Fruit fly (Drosophila melanogaster): ENCODE measurements around the gene Anp.
A peak's percentile ranks its signal among the peaks of the same experiment; 100 is the strongest.

Anp gene

dm6 chr3R:30170671-30171667, 38.8 kb upstream of the Anp start, which contains the start of gene Rsod:
TSS of gene Rsod (minus strand) at chr3R:30171207.
- peak; percentile 76 for TF ChIP-seq ara (GFP tag; IDR thresholded peaks at IDR 0.05)
- peak; percentile 22; the same call in 1 of the 2 replicates for TF ChIP-seq bbx (GFP tag; IDR thresholded peaks at IDR 0.05; ENCODE audit: partially characterized antibody)
- no peak for TF ChIP-seq zf30C (GFP tag; optimal IDR thresholded peaks at IDR 0.05)
- TF ChIP-seq CG10654 (GFP tag; optimal IDR thresholded peaks at IDR 0.05): peak; percentile 40
- TF ChIP-seq GATAe (GFP tag; conservative IDR thresholded peaks at IDR 0.05): no peak
- TF ChIP-seq grau (tag; optimal IDR thresholded peaks at IDR 0.05): peak; percentile 43
- TF ChIP-seq kni (GFP tag; optimal IDR thresholded peaks at IDR 0.05): peak; percentile 31
- TF ChIP-seq tap (tag; optimal IDR thresholded peaks at IDR 0.05): peak; percentile 36
- TF ChIP-seq Hr51 (GFP tag; optimal IDR thresholded peaks at IDR 0.05): peak in 1 of 2 experiments; percentile 66
- no peak for TF ChIP-seq CG13123 (GFP tag; optimal IDR thresholded peaks at IDR 0.05)
- peak; percentile 71 for TF ChIP-seq E2f1 (GFP tag; IDR thresholded peaks at IDR 0.05)
- TF ChIP-seq CG1602 (GFP tag; optimal IDR thresholded peaks at IDR 0.05): peak; percentile 46
- TF ChIP-seq stwl (tag; optimal IDR thresholded peaks at IDR 0.05): no peak
- TF ChIP-seq exex (tag; optimal IDR thresholded peaks at IDR 0.05): no peak
- TF ChIP-seq CG7963 (GFP tag; IDR thresholded peaks at IDR 0.05; ENCODE audit: partially characterized antibody): no peak
- no peak for TF ChIP-seq dan (GFP tag; IDR thresholded peaks at IDR 0.05)
- TF ChIP-seq CG14441 (GFP tag; IDR thresholded peaks at IDR 0.05): peak; percentile 69
- TF ChIP-seq Mes4 (GFP tag; optimal IDR thresholded peaks at IDR 0.05): no peak
- no peak for TF ChIP-seq CG9609 (GFP tag; optimal IDR thresholded peaks at IDR 0.05)
- peak; percentile 9 for TF ChIP-seq CG16815 (GFP tag; optimal IDR thresholded peaks at IDR 0.05)
- TF ChIP-seq pho (GFP tag; optimal IDR thresholded peaks at IDR 0.05): no peak
- TF ChIP-seq CG12769 (tag; optimal IDR thresholded peaks at IDR 0.05): peak; percentile 65
- TF ChIP-seq CG12391 (tag; optimal IDR thresholded peaks at IDR 0.05): peak; percentile 54
- TF ChIP-seq gcm (GFP tag; optimal IDR thresholded peaks at IDR 0.05): peak; percentile 14
- TF ChIP-seq dysf (GFP tag; IDR thresholded peaks at IDR 0.05): peak; percentile 84
- TF ChIP-seq Deaf1 (tag; optimal IDR thresholded peaks at IDR 0.05): peak; percentile 83
- TF ChIP-seq CG2129 (GFP tag; IDR thresholded peaks at IDR 0.05; ENCODE audit: partially characterized antibody): no peak
- TF ChIP-seq Ravus (GFP tag; IDR thresholded peaks at IDR 0.05): no peak; the same call in 1 of the 2 replicates
- peak; percentile 55; the same call in 1 of the 2 replicates for TF ChIP-seq CG6272 (GFP tag; IDR thresholded peaks at IDR 0.05)
- peak; percentile 52; the same call in 1 of the 2 replicates for TF ChIP-seq CG32772 (GFP tag; IDR thresholded peaks at IDR 0.05)
- TF ChIP-seq CG4617 (GFP tag; optimal IDR thresholded peaks at IDR 0.05; ENCODE audit: borderline replicate concordance): no peak
- TF ChIP-seq Side (GFP tag; optimal IDR thresholded peaks at IDR 0.05): no peak
- no peak for TF ChIP-seq CG15696 (tag; optimal IDR thresholded peaks at IDR 0.05)
- TF ChIP-seq Lpt (GFP tag; optimal IDR thresholded peaks at IDR 0.05): no peak
- TF ChIP-seq CG18011 (GFP tag; optimal IDR thresholded peaks at IDR 0.05): no peak
- peak; percentile 41 for TF ChIP-seq sim (GFP tag; IDR thresholded peaks at IDR 0.05)
- peak; percentile 56 for TF ChIP-seq phol (tag; optimal IDR thresholded peaks at IDR 0.05)
- TF ChIP-seq Sin3A (optimal IDR thresholded peaks at IDR 0.05): no peak
- TF ChIP-seq chn (GFP tag; optimal IDR thresholded peaks at IDR 0.05): no peak
- TF ChIP-seq CG11695 (GFP tag; IDR thresholded peaks at IDR 0.05): peak; percentile 59; the same call in 2 of the 3 replicates
- peak; percentile 84; the same call in 2 of the 3 replicates for TF ChIP-seq so (GFP tag; IDR thresholded peaks at IDR 0.05)
- no peak for TF ChIP-seq CG4404 (GFP tag; IDR thresholded peaks at IDR 0.05)
- peak; percentile 28 for TF ChIP-seq CG12104 (GFP tag; optimal IDR thresholded peaks at IDR 0.05)
- no peak for TF ChIP-seq Myb (GFP tag; optimal IDR thresholded peaks at IDR 0.05)
- TF ChIP-seq Neu2 (GFP tag; optimal IDR thresholded peaks at IDR 0.05; ENCODE audit: borderline replicate concordance): no peak
- TF ChIP-seq CG8388 (GFP tag; optimal IDR thresholded peaks at IDR 0.05): peak; percentile 67
- TF ChIP-seq Dbx (GFP tag; IDR thresholded peaks at IDR 0.05): no peak
- peak; percentile 58 for TF ChIP-seq Sox100B (GFP tag; optimal IDR thresholded peaks at IDR 0.05)
